Fruit fly (Drosophila melanogaster): ENCODE data around the gene CG13308.

Gene CG13308

dm6 chr3L:8808244-8808643, at the start of gene CG13308:
TSS of gene CG13308 (plus strand) at chr3L:8808544.
- TF ChIP-seq Rel (GFP tag; optimal IDR thresholded peaks at IDR 0.05) (no peak), Rel (tag; optimal IDR thresholded peaks at IDR 0.05) (no peak), sv (GFP tag; optimal IDR thresholded peaks at IDR 0.05) (no peak), Jra (GFP tag; optimal IDR thresholded peaks at IDR 0.05) (no peak), psq (GFP tag; optimal IDR thresholded peaks at IDR 0.05) (no peak)

dm6 chr3L:8763037-8763454, 45.3 kb upstream of the CG13308 start:
- TF ChIP-seq ey (GFP tag; optimal IDR thresholded peaks at IDR 0.05) (peak; percentile 61), dl (GFP tag; optimal IDR thresholded peaks at IDR 0.05; ENCODE audit: insufficient read depth in 1 of 2, partially characterized antibody in 2 of 2) (no peak), Jra (GFP tag; optimal IDR thresholded peaks at IDR 0.05) (no peak), Vsx2 (GFP tag; optimal IDR thresholded peaks at IDR 0.05; ENCODE audit: partially characterized antibody) (no peak), OdsH (GFP tag; optimal IDR thresholded peaks at IDR 0.05) (peak; percentile 15), psq (GFP tag; optimal IDR thresholded peaks at IDR 0.05) (peak; percentile 10), CrebA (GFP tag; optimal IDR thresholded peaks at IDR 0.05; ENCODE audit: borderline replicate concordance) (no peak), fru (GFP tag; optimal IDR thresholded peaks at IDR 0.05) (peak; percentile 53), jim (GFP tag; optimal IDR thresholded peaks at IDR 0.05) (no peak), Abd-B (GFP tag; optimal IDR thresholded peaks at IDR 0.05) (no peak), br (GFP tag; optimal IDR thresholded peaks at IDR 0.05) (peak; percentile 36), tai (GFP tag; optimal IDR thresholded peaks at IDR 0.05) (no peak), N (GFP tag; optimal IDR thresholded peaks at IDR 0.05) (no peak), Hr78 (GFP tag; optimal IDR thresholded peaks at IDR 0.05) (no peak), Dif (GFP tag; optimal IDR thresholded peaks at IDR 0.05; ENCODE audit: partially characterized antibody) (no peak), h (GFP tag; optimal IDR thresholded peaks at IDR 0.05) (peak; percentile 68), foxo (GFP tag; optimal IDR thresholded peaks at IDR 0.05) (peak in 1 of 2 experiments; percentile 41), rgr (GFP tag; optimal IDR thresholded peaks at IDR 0.05) (peak; percentile 60)

dm6 chr3L:8763794-8764193, 44.5 kb upstream of the CG13308 start:
- TF ChIP-seq HLH106 (tag; optimal IDR thresholded peaks at IDR 0.05) (peak; percentile 17), sage (GFP tag; optimal IDR thresholded peaks at IDR 0.05) (no peak), Vsx2 (GFP tag; optimal IDR thresholded peaks at IDR 0.05; ENCODE audit: partially characterized antibody) (no peak), pan (optimal IDR thresholded peaks at IDR 0.05) (peak; percentile 42), tai (GFP tag; optimal IDR thresholded peaks at IDR 0.05) (no peak), dsf (GFP tag; optimal IDR thresholded peaks at IDR 0.05; ENCODE audit: borderline replicate concordance) (no peak), ey (GFP tag; optimal IDR thresholded peaks at IDR 0.05) (peak; percentile 29), foxo (GFP tag; optimal IDR thresholded peaks at IDR 0.05) (no peak), rgr (GFP tag; optimal IDR thresholded peaks at IDR 0.05) (no peak), Myc (optimal IDR thresholded peaks at IDR 0.05) (no peak), Abd-B (GFP tag; optimal IDR thresholded peaks at IDR 0.05) (no peak), CG32264 (GFP tag; optimal IDR thresholded peaks at IDR 0.05) (no peak)

- no peak for TF ChIP-seq Myc (optimal IDR thresholded peaks at IDR 0.05)
Observed at dm6 chr3L:8765493-8765892, 42.9 kb upstream of the CG13308 start.

dm6 chr3L:8765969-8766538, 42.3 kb upstream of the CG13308 start:
- TF ChIP-seq CG9705 (GFP tag; optimal IDR thresholded peaks at IDR 0.05) (peak; percentile 98), Sp1 (GFP tag; optimal IDR thresholded peaks at IDR 0.05) (peak; percentile 98), OdsH (GFP tag; optimal IDR thresholded peaks at IDR 0.05) (peak; percentile 98), Hr78 (GFP tag; optimal IDR thresholded peaks at IDR 0.05) (no peak), CG32264 (GFP tag; optimal IDR thresholded peaks at IDR 0.05) (peak; percentile 87), foxo (GFP tag; optimal IDR thresholded peaks at IDR 0.05) (peak; percentile 86 to 97), jim (GFP tag; optimal IDR thresholded peaks at IDR 0.05) (no peak), rgr (GFP tag; optimal IDR thresholded peaks at IDR 0.05) (peak; percentile 97), woc (GFP tag; optimal IDR thresholded peaks at IDR 0.05) (peak; percentile 97), fru (GFP tag; optimal IDR thresholded peaks at IDR 0.05) (peak; percentile 98), Abd-B (GFP tag; optimal IDR thresholded peaks at IDR 0.05) (no peak), HLH106 (tag; optimal IDR thresholded peaks at IDR 0.05) (peak; percentile 98), sv (GFP tag; optimal IDR thresholded peaks at IDR 0.05) (peak; percentile 99), ey (GFP tag; optimal IDR thresholded peaks at IDR 0.05) (peak; percentile 98), CrebA (GFP tag; optimal IDR thresholded peaks at IDR 0.05; ENCODE audit: borderline replicate concordance) (peak; percentile 70), Myc (optimal IDR thresholded peaks at IDR 0.05) (no peak), Jra (GFP tag; optimal IDR thresholded peaks at IDR 0.05) (peak; percentile 89), Mio (GFP tag; optimal IDR thresholded peaks at IDR 0.05) (peak; percentile 84), Hnf4 (GFP tag; optimal IDR thresholded peaks at IDR 0.05) (peak; percentile 93), Rel (GFP tag; optimal IDR thresholded peaks at IDR 0.05) (peak; percentile 86), Rel (tag; optimal IDR thresholded peaks at IDR 0.05) (peak; percentile 78), tai (GFP tag; optimal IDR thresholded peaks at IDR 0.05) (peak; percentile 94), dsf (GFP tag; optimal IDR thresholded peaks at IDR 0.05; ENCODE audit: borderline replicate concordance) (peak; percentile 82), h (GFP tag; optimal IDR thresholded peaks at IDR 0.05) (peak; percentile 98), brk (GFP tag; optimal IDR thresholded peaks at IDR 0.05) (peak; percentile 94), Hr83 (GFP tag; optimal IDR thresholded peaks at IDR 0.05; ENCODE audit: poor library complexity, severe bottlenecking) (peak; percentile 76), Dfd (GFP tag; optimal IDR thresholded peaks at IDR 0.05) (no peak), dl (GFP tag; optimal IDR thresholded peaks at IDR 0.05; ENCODE audit: insufficient read depth in 1 of 2, partially characterized antibody in 2 of 2) (peak; percentile 9 to 73), N (GFP tag; optimal IDR thresholded peaks at IDR 0.05) (no peak), dmrt93B (GFP tag; optimal IDR thresholded peaks at IDR 0.05) (peak; percentile 98), psq (GFP tag; optimal IDR thresholded peaks at IDR 0.05) (peak; percentile 96), Vsx2 (GFP tag; optimal IDR thresholded peaks at IDR 0.05; ENCODE audit: partially characterized antibody) (peak; percentile 87), GATAd (GFP tag; optimal IDR thresholded peaks at IDR 0.05) (peak; percentile 68)

Data from whole organism, wandering third instar larva.